Fruit fly (Drosophila melanogaster) whole organism, prepupa: ENCODE results near the gene CG32532.

Source experiments
- CG10631 ChIP-seq: fragments of 200-800 bp; sonication (Bioruptor generic); optimal IDR thresholded peaks from 2 replicates; lab custom pipeline; 2016; ENCODE audit warnings: missing biosample characterization, missing genetic modification characterization
- CG10669 ChIP-seq: fragments of 200-800 bp; sonication (Bioruptor generic); optimal IDR thresholded peaks from 3 replicates; lab custom pipeline; 2018; ENCODE audit warnings: missing biosample characterization, mild to moderate bottlenecking, missing genetic modification characterization, moderate library complexity
- CG11762 ChIP-seq: fragments of 200-800 bp; sonication (Bioruptor generic); optimal IDR thresholded peaks from 3 replicates; lab custom pipeline; 2016; ENCODE audit warnings: missing biosample characterization, missing genetic modification characterization; ENCODE audit not compliant: insufficient read depth
- CG11902 ChIP-seq: fragments of 200-800 bp; sonication (Bioruptor generic); optimal IDR thresholded peaks from 3 replicates; lab custom pipeline; 2016; ENCODE audit warnings: missing biosample characterization, missing genetic modification characterization
- CG3032 ChIP-seq: fragments of 200-800 bp; optimal IDR thresholded peaks from 2 replicates; lab custom pipeline; 2019; ENCODE audit warnings: missing biosample characterization, mild to moderate bottlenecking, missing genetic modification characterization, moderate library complexity
- CG32006 ChIP-seq: fragments of 200-800 bp; sonication (Bioruptor generic); optimal IDR thresholded peaks from 3 replicates; lab custom pipeline; 2017; ENCODE audit warnings: missing biosample characterization, mild to moderate bottlenecking, missing genetic modification characterization
- CG6163 ChIP-seq: fragments of 200-800 bp; sonication (Bioruptor generic); IDR thresholded peaks from 3 replicates; pipeline ENCODE4 v1.3.6; 2022; ENCODE audit warnings: missing biosample characterization, missing genetic modification characterization
- CG6276 ChIP-seq: fragments of 200-800 bp; sonication (Bioruptor generic); optimal IDR thresholded peaks from 2 replicates; lab custom pipeline; 2017; ENCODE audit warnings: missing biosample characterization, mild to moderate bottlenecking, missing genetic modification characterization
- CG6808 ChIP-seq: fragments of 200-800 bp; sonication (Bioruptor generic); optimal IDR thresholded peaks from 3 replicates; lab custom pipeline; 2017; ENCODE audit warnings: missing biosample characterization, missing genetic modification characterization, mild to moderate bottlenecking, moderate library complexity, missing genetic modification reagents
- CG6854 ChIP-seq: fragments of 200-800 bp; sonication (Bioruptor generic); optimal IDR thresholded peaks from 2 replicates; lab custom pipeline; 2017; ENCODE audit warnings: missing biosample characterization, mild to moderate bottlenecking, missing genetic modification characterization
- CG7368 ChIP-seq: fragments of 200-800 bp; sonication (Bioruptor generic); optimal IDR thresholded peaks from 3 replicates; lab custom pipeline; 2016; ENCODE audit warnings: missing biosample characterization, missing genetic modification characterization
- CG8119 ChIP-seq: fragments of 200-800 bp; sonication (Bioruptor generic); IDR thresholded peaks from 3 replicates; pipeline ENCODE4 v1.3.6; 2022; ENCODE audit warnings: missing biosample characterization, missing genetic modification characterization
- CG8319 ChIP-seq: fragments of 200-800 bp; sonication (Bioruptor generic); optimal IDR thresholded peaks from 3 replicates; lab custom pipeline; 2016; ENCODE audit warnings: missing biosample characterization, missing genetic modification characterization
- CG8632 ChIP-seq: fragments of 200-800 bp; sonication (Bioruptor generic); optimal IDR thresholded peaks from 3 replicates; lab custom pipeline; 2016; ENCODE audit warnings: missing biosample characterization, missing genetic modification characterization
- CG9139 ChIP-seq: fragments of 200-800 bp; sonication (Bioruptor generic); optimal IDR thresholded peaks from 3 replicates; lab custom pipeline; 2017; ENCODE audit warnings: missing biosample characterization, mild to moderate bottlenecking, missing genetic modification characterization
- Eip75B ChIP-seq: fragments of 200-800 bp; sonication (Bioruptor generic); optimal IDR thresholded peaks from 3 replicates; lab custom pipeline; 2016; ENCODE audit warnings: missing biosample characterization, missing genetic modification characterization
- Eip78C ChIP-seq: fragments of 200-800 bp; sonication (Bioruptor generic); peaks from one replicate; lab custom pipeline; 2016; ENCODE audit warnings: missing biosample characterization, missing genetic modification characterization
- Eip93F ChIP-seq: fragments of 200-800 bp; sonication (Bioruptor generic); optimal IDR thresholded peaks from 2 replicates; lab custom pipeline; 2016; ENCODE audit warnings: missing biosample characterization, mild to moderate bottlenecking, missing genetic modification characterization
- Ets21C ChIP-seq: fragments of 200-800 bp; sonication (Bioruptor generic); optimal IDR thresholded peaks from 3 replicates; lab custom pipeline; 2016; ENCODE audit warnings: missing biosample characterization, missing genetic modification characterization
- Gug ChIP-seq: fragments of 200-800 bp; sonication (Bioruptor generic); IDR thresholded peaks from 2 replicates; pipeline ENCODE4 v1.3.6; 2022; ENCODE audit warnings: missing biosample characterization, missing genetic modification characterization
- Hr38 ChIP-seq: sonication (Bioruptor generic); optimal IDR thresholded peaks from 2 replicates; lab custom pipeline; 2016; ENCODE audit warnings: missing biosample characterization, missing genetic modification characterization
- Hr39 ChIP-seq: fragments of 200-800 bp; sonication (Bioruptor generic); optimal IDR thresholded peaks from 2 replicates; lab custom pipeline; 2016; ENCODE audit warnings: missing biosample characterization, missing genetic modification characterization
- Hr4 ChIP-seq: fragments of 200-800 bp; sonication (Bioruptor generic); optimal IDR thresholded peaks from 3 replicates; lab custom pipeline; 2016; ENCODE audit warnings: missing biosample characterization, missing genetic modification characterization
- OdsH ChIP-seq: fragments of 200-800 bp; sonication (Bioruptor generic); optimal IDR thresholded peaks from 3 replicates; lab custom pipeline; 2016; ENCODE audit warnings: missing biosample characterization, missing genetic modification characterization
- Sox102F ChIP-seq: fragments of 200-800 bp; sonication (Bioruptor generic); optimal IDR thresholded peaks from 2 replicates; lab custom pipeline; 2016; ENCODE audit warnings: missing biosample characterization, mild to moderate bottlenecking, missing genetic modification characterization
- Sox15 ChIP-seq: fragments of 200-800 bp; sonication (Bioruptor generic); optimal IDR thresholded peaks from 3 replicates; lab custom pipeline; 2016; ENCODE audit warnings: missing biosample characterization, missing genetic modification characterization
- fd59A ChIP-seq: fragments of 200-800 bp; sonication (Bioruptor generic); optimal IDR thresholded peaks from 2 replicates; lab custom pipeline; 2017; ENCODE audit warnings: missing biosample characterization, mild to moderate bottlenecking, missing genetic modification characterization, missing genetic modification reagents
- lz ChIP-seq: fragments of 200-800 bp; sonication (Bioruptor generic); optimal IDR thresholded peaks from 3 replicates; lab custom pipeline; 2016; ENCODE audit warnings: missing biosample characterization, missing genetic modification characterization
- net ChIP-seq: fragments of 200-800 bp; sonication (Bioruptor generic); optimal IDR thresholded peaks from 3 replicates; lab custom pipeline; 2016; ENCODE audit warnings: missing biosample characterization, missing genetic modification characterization
- pdm3 ChIP-seq: fragments of 200-800 bp; sonication (Bioruptor generic); optimal IDR thresholded peaks from 3 replicates; lab custom pipeline; 2016; ENCODE audit warnings: missing biosample characterization, missing genetic modification characterization
- salr ChIP-seq, 2 experiments: fragments of 200-800 bp; sonication (Bioruptor generic); optimal IDR thresholded peaks; 3 replicates each; lab custom pipeline; 2016 to 2018; ENCODE audit warnings: missing biosample characterization in 2 of 2, missing genetic modification characterization in 2 of 2, mild to moderate bottlenecking in 1 of 2
- spab ChIP-seq: fragments of 200-800 bp; sonication (Bioruptor generic); optimal IDR thresholded peaks from 2 replicates; lab custom pipeline; 2017; ENCODE audit warnings: missing biosample characterization, mild to moderate bottlenecking, missing genetic modification characterization, missing genetic modification reagents
- ss ChIP-seq, 2 experiments: fragments of 200-800 bp; sonication (Bioruptor generic); optimal IDR thresholded peaks; 2 replicates in 1 of 2; 3 replicates in 1 of 2; lab custom pipeline; 2017 to 2018; ENCODE audit warnings: mild to moderate bottlenecking in 2 of 2, missing biosample characterization in 2 of 2, missing genetic modification characterization in 2 of 2, moderate library complexity in 1 of 2
- svp ChIP-seq: fragments of 200-800 bp; sonication (Bioruptor generic); peaks from one replicate; lab custom pipeline; 2016; ENCODE audit warnings: missing biosample characterization, missing genetic modification characterization
- topi ChIP-seq: fragments of 200-800 bp; sonication (Bioruptor generic); optimal IDR thresholded peaks from 3 replicates; lab custom pipeline; 2016; ENCODE audit warnings: missing biosample characterization, missing genetic modification characterization
- vri ChIP-seq: fragments of 200-800 bp; sonication (Bioruptor generic); optimal IDR thresholded peaks from 3 replicates; lab custom pipeline; 2016; ENCODE audit warnings: missing biosample characterization, mild to moderate bottlenecking, missing genetic modification characterization

Gene CG32532

DNA sequence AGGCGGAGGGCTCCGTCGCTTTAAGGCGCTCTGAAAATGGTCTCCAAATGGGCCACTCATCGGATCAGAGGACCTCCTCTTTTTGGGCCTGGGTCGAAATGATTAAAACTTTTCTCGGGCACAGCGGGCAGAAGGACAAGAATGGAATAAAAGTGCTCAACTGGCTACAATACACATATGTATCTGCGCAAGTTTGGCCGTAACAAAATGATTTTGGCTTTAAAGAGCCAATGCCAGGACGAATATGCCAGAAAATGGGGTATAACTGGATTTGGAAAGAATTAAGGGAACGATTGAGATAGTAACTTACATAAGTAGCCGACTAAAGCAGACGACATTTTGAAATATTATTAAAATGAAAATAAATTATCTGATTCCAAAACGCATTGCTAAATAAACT, at the start of gene CG32532:
TSS of gene CG32532 (minus strand) at position 101 of the 400 bp plus-strand sequence.
- TF ChIP-seq OdsH (GFP tag; lab: Kevin White, UChicago) (no peak), Sox102F (GFP tag; lab: Kevin White, UChicago) (no peak), CG11762 (GFP tag; lab: Kevin White, UChicago) (no peak), salr (GFP tag; optimal IDR thresholded peaks at IDR 0.05; lab: Kevin White, UChicago) (no peak), CG6276 (GFP tag; lab: Kevin White, UChicago) (no peak), CG3032 (tag; lab: Kevin White, UChicago) (no peak), CG10631 (no peak), topi (GFP tag; lab: Kevin White, UChicago) (no peak), Hr38 (GFP tag; lab: Kevin White, UChicago) (no peak), CG6163 (GFP tag; lab: Robert Waterston, UW) (no peak), CG11902 (GFP tag; lab: Kevin White, UChicago) (no peak), spab (no peak), CG7368 (GFP tag; lab: Kevin White, UChicago) (no peak)
- TF ChIP-seq, all 60 proteins: peak for 0

DNA sequence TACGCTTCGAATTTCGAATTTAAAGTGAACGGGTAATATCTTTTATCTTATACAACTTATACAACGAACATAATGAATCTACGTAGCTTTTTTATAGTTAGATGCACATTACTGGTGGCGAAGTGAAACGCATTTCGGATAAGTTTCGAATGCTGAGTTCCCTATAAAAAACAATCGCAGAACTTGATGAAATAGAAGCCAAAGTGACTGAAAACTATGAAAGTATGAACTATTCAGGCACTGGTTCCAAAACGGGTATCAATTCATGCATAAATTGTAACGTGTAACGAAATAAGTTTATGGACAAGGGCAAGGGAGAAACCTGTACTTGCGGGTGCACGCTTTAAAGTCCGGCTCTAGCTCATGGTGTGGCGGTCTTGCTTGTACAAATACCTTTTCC, 48.6 kb upstream of the CG32532 start:
- TF ChIP-seq CG32006 (GFP tag; lab: Kevin White, UChicago) (no peak), Hr4 (GFP tag; lab: Kevin White, UChicago) (no peak), CG6808 (no peak), svp (GFP tag; lab: Kevin White, UChicago) (no peak), ss (GFP tag; optimal IDR thresholded peaks at IDR 0.05; lab: Kevin White, UChicago) (no peak), CG9139 (GFP tag; lab: Kevin White, UChicago) (no peak), Eip78C (GFP tag; lab: Kevin White, UChicago) (no peak), net (GFP tag; lab: Kevin White, UChicago) (no peak), CG8319 (GFP tag; lab: Kevin White, UChicago) (no peak), pdm3 (GFP tag; lab: Kevin White, UChicago) (no peak), Eip93F (GFP tag; lab: Kevin White, UChicago) (no peak)
- TF ChIP-seq, all 60 proteins: peak for 0

DNA sequence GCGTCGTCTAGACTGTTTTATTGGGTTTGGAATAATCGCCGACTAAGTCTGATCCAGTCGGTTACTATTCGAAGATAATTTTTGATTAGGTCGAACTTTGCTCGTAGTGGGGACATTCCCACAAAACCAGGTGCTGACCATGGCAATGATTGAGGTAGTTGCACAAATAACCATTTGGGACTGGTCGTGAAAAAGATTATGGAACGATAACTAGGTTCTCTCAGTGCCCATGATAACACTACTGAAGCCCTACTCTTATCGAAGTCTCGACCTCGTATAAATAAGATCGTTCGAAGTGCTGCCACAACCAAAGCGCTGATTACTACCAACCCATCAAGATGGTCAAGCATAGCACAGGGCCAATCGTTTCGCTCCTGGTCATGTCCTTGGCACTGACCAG, 45.0 kb upstream of the CG32532 start, which contains the start of gene CG14205:
TSS of gene CG14205 (plus strand) at position 301 of the 400 bp plus-strand sequence.
- TF ChIP-seq Sox102F (GFP tag; lab: Kevin White, UChicago) (no peak), lz (GFP tag; lab: Kevin White, UChicago) (no peak), fd59A (GFP tag; lab: Kevin White, UChicago) (no peak), Eip75B (GFP tag; lab: Kevin White, UChicago) (no peak), CG6808 (no peak), vri (GFP tag; lab: Kevin White, UChicago) (no peak), CG8119 (no peak), CG8632 (GFP tag; lab: Kevin White, UChicago) (no peak), CG6854 (GFP tag; lab: Kevin White, UChicago) (no peak), Sox15 (GFP tag; lab: Kevin White, UChicago) (no peak), CG10669 (GFP tag; lab: Kevin White, UChicago) (no peak), CG3032 (tag; lab: Kevin White, UChicago) (no peak), Hr4 (GFP tag; lab: Kevin White, UChicago) (no peak), CG11902 (GFP tag; lab: Kevin White, UChicago) (no peak), Ets21C (GFP tag; lab: Kevin White, UChicago) (no peak), ss (GFP tag; optimal IDR thresholded peaks at IDR 0.05; lab: Kevin White, UChicago) (no peak), Hr39 (GFP tag; lab: Kevin White, UChicago) (no peak), Gug (GFP tag; lab: Robert Waterston, UW) (no peak), OdsH (GFP tag; lab: Kevin White, UChicago) (no peak), CG32006 (GFP tag; lab: Kevin White, UChicago) (no peak)
